Worm (Caenorhabditis elegans) whole organism, L3 larva: ENCODE results near the gene srab-22.
A peak's percentile ranks its signal among the peaks of the same experiment; 100 is the strongest.
"Not testable (repeated sequence)": the region's sequence is repeated elsewhere in the genome, so short reads cannot be mapped to it uniquely, and the experiment has no call there.

ENCODE experiments used
- aly-2 ChIP-seq: fragments of 150-350 bp; optimal IDR thresholded peaks from 2 replicates; lab custom pipeline; 2014; ENCODE audit warnings: missing biosample characterization, missing genetic modification characterization
- ama-1 ChIP-seq: fragments of 150-350 bp; optimal IDR thresholded peaks from 2 replicates; lab custom pipeline; 2018
- ceh-16 ChIP-seq: sonication (generic microtip); optimal IDR thresholded peaks from 2 replicates; lab custom pipeline; 2017; ENCODE audit warnings: missing biosample characterization, missing genetic modification characterization
- ceh-28 ChIP-seq: fragments of 150-350 bp; optimal IDR thresholded peaks from 2 replicates; lab custom pipeline; 2014; ENCODE audit warnings: missing biosample characterization, missing genetic modification reagents, missing genetic modification characterization
- ceh-9 ChIP-seq: sonication (generic microtip); optimal IDR thresholded peaks from 2 replicates; lab custom pipeline; 2018; ENCODE audit warnings: missing biosample characterization, missing genetic modification characterization
- daf-12 ChIP-seq: fragments of 150-350 bp; optimal IDR thresholded peaks from 2 replicates; lab custom pipeline; 2014; ENCODE audit warnings: missing biosample characterization, missing genetic modification reagents, missing genetic modification characterization
- egl-27 ChIP-seq: sonication (generic microtip); optimal IDR thresholded peaks from 4 replicates; lab custom pipeline; 2017; ENCODE audit warnings: missing biosample characterization, missing genetic modification reagents, missing genetic modification characterization
- egl-5 ChIP-seq: fragments of 150-350 bp; optimal IDR thresholded peaks from 2 replicates; lab custom pipeline; 2017; ENCODE audit warnings: missing biosample characterization, missing genetic modification reagents, missing genetic modification characterization, inconsistent platforms
- elt-1 ChIP-seq: fragments of 150-350 bp; optimal IDR thresholded peaks from 2 replicates; lab custom pipeline; 2014; ENCODE audit warnings: missing biosample characterization, missing genetic modification characterization
- elt-2 ChIP-seq: sonication (generic microtip); optimal IDR thresholded peaks from 2 replicates; lab custom pipeline; 2016; ENCODE audit warnings: missing genetic modification reagents, mild to moderate bottlenecking, missing genetic modification characterization, missing compliant biosample characterization
- elt-3 ChIP-seq, 3 experiments: fragments of 150-350 bp in 1 of 3; sonication (generic microtip) in 2 of 3; optimal IDR thresholded peaks; 2 replicates in 2 of 3; 4 replicates in 1 of 3; lab custom pipeline; 2014 to 2017; ENCODE audit warnings: missing biosample characterization in 3 of 3, missing genetic modification characterization in 3 of 3
- fkh-10 ChIP-seq: sonication (generic microtip); optimal IDR thresholded peaks from 2 replicates; lab custom pipeline; 2017; ENCODE audit warnings: missing biosample characterization, missing genetic modification reagents, missing genetic modification characterization
- fkh-2 ChIP-seq: fragments of 150-350 bp; optimal IDR thresholded peaks from 2 replicates; lab custom pipeline; 2014; ENCODE audit warnings: missing biosample characterization, missing genetic modification reagents, missing genetic modification characterization
- fos-1 ChIP-seq: fragments of 150-350 bp; optimal IDR thresholded peaks from 2 replicates; lab custom pipeline; 2014; ENCODE audit warnings: missing biosample characterization, missing genetic modification characterization
- jun-1 ChIP-seq: fragments of 150-350 bp; optimal IDR thresholded peaks from 2 replicates; lab custom pipeline; 2014; ENCODE audit warnings: missing biosample characterization, missing genetic modification reagents, missing genetic modification characterization
- lin-15B ChIP-seq: fragments of 150-350 bp; optimal IDR thresholded peaks from 2 replicates; lab custom pipeline; 2014; ENCODE audit warnings: missing biosample characterization, missing genetic modification characterization
- lsy-12 ChIP-seq: sonication (generic microtip); optimal IDR thresholded peaks from 2 replicates; lab custom pipeline; 2016; ENCODE audit warnings: mild to moderate bottlenecking, missing genetic modification characterization, missing compliant biosample characterization
- mdl-1 ChIP-seq: fragments of 150-350 bp; optimal IDR thresholded peaks from 2 replicates; lab custom pipeline; 2014; ENCODE audit warnings: missing biosample characterization, missing genetic modification characterization
- nfya-1 ChIP-seq: sonication (generic microtip); optimal IDR thresholded peaks from 2 replicates; lab custom pipeline; 2017; ENCODE audit warnings: missing genetic modification characterization, mild to moderate bottlenecking, missing compliant biosample characterization, antibody characterized with exemption, moderate library complexity; ENCODE audit not compliant: insufficient read depth
- nhr-11 ChIP-seq: fragments of 150-350 bp; optimal IDR thresholded peaks from 2 replicates; lab custom pipeline; 2014; ENCODE audit warnings: missing biosample characterization, missing genetic modification characterization
- nhr-12 ChIP-seq: fragments of 150-350 bp; optimal IDR thresholded peaks from 2 replicates; lab custom pipeline; 2014; ENCODE audit warnings: missing biosample characterization, missing genetic modification characterization
- nhr-23 ChIP-seq: fragments of 150-350 bp; optimal IDR thresholded peaks from 2 replicates; lab custom pipeline; 2014; ENCODE audit warnings: missing biosample characterization, missing genetic modification reagents, missing genetic modification characterization
- nhr-237 ChIP-seq: fragments of 150-350 bp; optimal IDR thresholded peaks from 2 replicates; lab custom pipeline; 2014; ENCODE audit warnings: missing biosample characterization, missing genetic modification characterization
- nhr-25 ChIP-seq: sonication (generic microtip); optimal IDR thresholded peaks from 2 replicates; lab custom pipeline; 2017; ENCODE audit warnings: missing biosample characterization, missing genetic modification characterization
- nhr-28 ChIP-seq: fragments of 150-350 bp; optimal IDR thresholded peaks from 2 replicates; lab custom pipeline; 2014; ENCODE audit warnings: missing biosample characterization, missing genetic modification characterization
- nhr-43 ChIP-seq: sonication (generic microtip); optimal IDR thresholded peaks from 2 replicates; lab custom pipeline; 2016; ENCODE audit warnings: mild to moderate bottlenecking, missing genetic modification characterization, missing compliant biosample characterization; ENCODE audit not compliant: poor library complexity, severe bottlenecking
- nhr-76 ChIP-seq: fragments of 150-350 bp; sonication (generic microtip); optimal IDR thresholded peaks from 5 replicates; lab custom pipeline; 2014; ENCODE audit warnings: missing biosample characterization, missing genetic modification characterization
- pha-4 ChIP-seq: fragments of 150-350 bp; optimal IDR thresholded peaks from 2 replicates; lab custom pipeline; 2014; ENCODE audit warnings: missing biosample characterization, missing genetic modification reagents, missing genetic modification characterization
- pqm-1 ChIP-seq: fragments of 150-350 bp; optimal IDR thresholded peaks from 2 replicates; lab custom pipeline; 2017; ENCODE audit warnings: missing biosample characterization, missing genetic modification characterization, inconsistent platforms
- sea-2 ChIP-seq: fragments of 150-350 bp; sonication (generic microtip); optimal IDR thresholded peaks from 4 replicates; lab custom pipeline; 2014; ENCODE audit warnings: missing biosample characterization, missing genetic modification reagents, missing genetic modification characterization
- snpc-4 ChIP-seq: fragments of 150-350 bp; optimal IDR thresholded peaks from 2 replicates; lab custom pipeline; 2014; ENCODE audit warnings: missing biosample characterization, missing genetic modification characterization
- tbx-2 ChIP-seq: sonication (generic microtip); optimal IDR thresholded peaks from 2 replicates; lab custom pipeline; 2016; ENCODE audit warnings: mild to moderate bottlenecking, missing genetic modification characterization, missing compliant biosample characterization
- unc-39 ChIP-seq: sonication (generic microtip); optimal IDR thresholded peaks from 4 replicates; lab custom pipeline; 2017; ENCODE audit warnings: missing biosample characterization, missing genetic modification characterization
- unc-62 ChIP-seq: fragments of 150-350 bp; sonication (generic microtip); optimal IDR thresholded peaks from 4 replicates; lab custom pipeline; 2014; ENCODE audit warnings: missing biosample characterization, missing genetic modification reagents, missing genetic modification characterization
- ztf-11 ChIP-seq: fragments of 150-350 bp; optimal IDR thresholded peaks from 2 replicates; lab custom pipeline; 2014; ENCODE audit warnings: missing biosample characterization, missing genetic modification characterization
- ztf-4 ChIP-seq: fragments of 150-350 bp; optimal IDR thresholded peaks from 2 replicates; lab custom pipeline; 2014; ENCODE audit warnings: missing biosample characterization, missing genetic modification characterization

srab-22 gene

ce11 chrV:3391005-3391404, 35.2 kb upstream of the srab-22 start (continued):
- TF ChIP-seq lin-15B (peak; percentile 67), ceh-28 (tag; lab: Kevin White, UChicago) (peak; percentile 31), ama-1 (lab: Kevin White, UChicago) (no peak), mdl-1 (tag; lab: Kevin White, UChicago) (peak; percentile 57), elt-1 (tag; lab: Kevin White, UChicago) (peak; percentile 64), unc-62 (peak; percentile 26), elt-2 (tag; lab: Kevin White, UChicago) (peak; percentile 52), sea-2 (no peak), jun-1 (tag; lab: Kevin White, UChicago) (peak; percentile 82), snpc-4 (peak; percentile 69)

- TF ChIP-seq nhr-43 (tag; lab: Kevin White, UChicago) (no peak), nhr-12 (tag; lab: Kevin White, UChicago) (no peak), lsy-12 (tag; lab: Kevin White, UChicago) (no peak), egl-5 (no peak), fkh-10 (no peak), pqm-1 (tag; lab: Kevin White, UChicago) (no peak), lin-15B (no peak), aly-2 (tag; lab: Kevin White, UChicago) (no peak), nhr-23 (tag; lab: Kevin White, UChicago) (no peak), daf-12 (no peak), unc-62 (no peak), elt-1 (tag; lab: Kevin White, UChicago) (no peak), fkh-2 (tag; lab: Kevin White, UChicago) (no peak), ceh-9 (tag; lab: Kevin White, UChicago) (no peak), ztf-4 (tag; lab: Kevin White, UChicago) (no peak), egl-27 (tag; lab: Kevin White, UChicago) (no peak)
- TF ChIP-seq, all 47 proteins: peak for 0
Measured at ce11 chrV:3394065-3394464, 32.1 kb upstream of the srab-22 start.

- no peak for TF ChIP-seq nhr-237 (tag; lab: Kevin White, UChicago)
- TF ChIP-seq ceh-16 (tag; lab: Kevin White, UChicago) = no peak
- no peak for TF ChIP-seq fos-1 (tag; lab: Kevin White, UChicago)
- no peak for TF ChIP-seq mdl-1 (tag; lab: Kevin White, UChicago)
- TF ChIP-seq nhr-25 = no peak
- no peak for TF ChIP-seq nhr-23 (tag; lab: Kevin White, UChicago)
- no peak for TF ChIP-seq pha-4
- TF ChIP-seq elt-2 (tag; lab: Kevin White, UChicago) = no peak
- TF ChIP-seq snpc-4 = no peak
- no peak for TF ChIP-seq nhr-76 (tag; lab: Kevin White, UChicago)
- no peak for TF ChIP-seq tbx-2 (tag; lab: Kevin White, UChicago)
- TF ChIP-seq unc-39 (tag; lab: Kevin White, UChicago) = no peak
- TF ChIP-seq nhr-28 (tag; lab: Kevin White, UChicago) = no peak
- TF ChIP-seq nhr-11 (tag; lab: Kevin White, UChicago) = no peak
- no peak for TF ChIP-seq ztf-11 (tag; lab: Kevin White, UChicago)
- no peak for TF ChIP-seq nfya-1
Measured at ce11 chrV:3394694-3395240, 31.4 kb upstream of the srab-22 start, which contains the start of gene T20D4.15. TSS of gene T20D4.15 (minus strand) at chrV:3394744.

ce11 chrV:3396765-3397164, 29.4 kb upstream of the srab-22 start, which contains the start of gene T20D4.12:
TSS of gene T20D4.12 (plus strand) at chrV:3397065.
- not testable (repeated sequence) for TF ChIP-seq elt-3 (tag; optimal IDR thresholded peaks at IDR 0.05; lab: Kevin White, UChicago); nfya-1; jun-1 (tag; lab: Kevin White, UChicago)
